Worm (Caenorhabditis elegans) whole organism, L4/young adult: ENCODE data around the gene R160.10.

Source experiments
- W03F9.2 ChIP-seq: fragments of 150-350 bp; optimal IDR thresholded peaks from 2 replicates; lab custom pipeline; 2014; ENCODE audit warnings: missing biosample characterization, missing genetic modification characterization
- dao-5 ChIP-seq: sonication (generic microtip); optimal IDR thresholded peaks from 2 replicates; lab custom pipeline; 2016; ENCODE audit warnings: missing genotype, missing genetic modification characterization, moderate library complexity, missing compliant biosample characterization
- him-1 ChIP-seq: sonication (generic microtip); optimal IDR thresholded peaks from 2 replicates; lab custom pipeline; 2016; ENCODE audit warnings: missing genotype, missing genetic modification reagents, missing genetic modification characterization, missing compliant biosample characterization

R160.10 gene

ce11 chrX:4367414-4367813, at the start of gene R160.10:
Gene R160.10 (minus strand): TSS chrX:4367514.
- TF ChIP-seq him-1 (tag; lab: Kevin White, UChicago): no peak
- no peak for TF ChIP-seq dao-5 (tag; lab: Kevin White, UChicago)
- TF ChIP-seq W03F9.2 (tag; lab: Kevin White, UChicago): no peak

ce11 chrX:4415289-4415688, 48.0 kb upstream of the R160.10 start:
- TF ChIP-seq W03F9.2 (tag; lab: Kevin White, UChicago) (no peak), dao-5 (tag; lab: Kevin White, UChicago) (no peak), him-1 (tag; lab: Kevin White, UChicago) (no peak)

ce11 chrX:4413206-4413605, 45.9 kb upstream of the R160.10 start:
- no peak for TF ChIP-seq W03F9.2 (tag; lab: Kevin White, UChicago)
- TF ChIP-seq him-1 (tag; lab: Kevin White, UChicago): no peak
- no peak for TF ChIP-seq dao-5 (tag; lab: Kevin White, UChicago)

ce11 chrX:4410280-4410911, 43.1 kb upstream of the R160.10 start:
- TF ChIP-seq him-1 (tag; lab: Kevin White, UChicago): no peak
- no peak for TF ChIP-seq W03F9.2 (tag; lab: Kevin White, UChicago)
- no peak for TF ChIP-seq dao-5 (tag; lab: Kevin White, UChicago)

- TF ChIP-seq dao-5 (tag; lab: Kevin White, UChicago) (no peak), W03F9.2 (tag; lab: Kevin White, UChicago) (peak; percentile 5), him-1 (tag; lab: Kevin White, UChicago) (no peak)
Observed at ce11 chrX:4409591-4410279, 42.4 kb upstream of the R160.10 start.

ce11 chrX:4408466-4408865, 41.2 kb upstream of the R160.10 start:
- TF ChIP-seq dao-5 (tag; lab: Kevin White, UChicago) (no peak), him-1 (tag; lab: Kevin White, UChicago) (no peak), W03F9.2 (tag; lab: Kevin White, UChicago) (no peak)

ce11 chrX:4404717-4405116, 37.4 kb upstream of the R160.10 start:
- no peak for TF ChIP-seq dao-5 (tag; lab: Kevin White, UChicago)

- TF ChIP-seq W03F9.2 (tag; lab: Kevin White, UChicago): no peak
- TF ChIP-seq him-1 (tag; lab: Kevin White, UChicago): no peak
- no peak for TF ChIP-seq dao-5 (tag; lab: Kevin White, UChicago)
Observed at ce11 chrX:4402854-4403253, 35.5 kb upstream of the R160.10 start, which contains the start of gene D1079.1. Gene D1079.1 (plus strand): TSS chrX:4403154.

- TF ChIP-seq W03F9.2 (tag; lab: Kevin White, UChicago) (no peak), him-1 (tag; lab: Kevin White, UChicago) (no peak), dao-5 (tag; lab: Kevin White, UChicago) (no peak)
Observed at ce11 chrX:4400296-4400695, 33.0 kb upstream of the R160.10 start.

ce11 chrX:4397460-4397859, 30.1 kb upstream of the R160.10 start:
- TF ChIP-seq W03F9.2 (tag; lab: Kevin White, UChicago) (no peak), him-1 (tag; lab: Kevin White, UChicago) (no peak)

ce11 chrX:4395073-4395850, 27.9 kb upstream of the R160.10 start:
- peak; percentile 73 for TF ChIP-seq him-1 (tag; lab: Kevin White, UChicago)
- no peak for TF ChIP-seq dao-5 (tag; lab: Kevin White, UChicago)
- TF ChIP-seq W03F9.2 (tag; lab: Kevin White, UChicago): peak; percentile 46

ce11 chrX:4391680-4392079, 24.4 kb upstream of the R160.10 start:
- TF ChIP-seq dao-5 (tag; lab: Kevin White, UChicago) (no peak), W03F9.2 (tag; lab: Kevin White, UChicago) (no peak), him-1 (tag; lab: Kevin White, UChicago) (no peak)

ce11 chrX:4388834-4389409, 21.6 kb upstream of the R160.10 start, which contains the start of gene dpy-23:
Gene dpy-23 (plus strand): TSS chrX:4389359.
- TF ChIP-seq him-1 (tag; lab: Kevin White, UChicago): peak; percentile 66
- peak; percentile 60 for TF ChIP-seq W03F9.2 (tag; lab: Kevin White, UChicago)
- no peak for TF ChIP-seq dao-5 (tag; lab: Kevin White, UChicago)
